Fruit fly (Drosophila melanogaster) whole organism, adult: ENCODE measurements around the gene Adgf-D.
A peak's percentile ranks its signal among the peaks of the same experiment; 100 is the strongest.

Source experiments
- CG11617 ChIP-seq: fragments of 200-800 bp; sonication (Bioruptor generic); optimal IDR thresholded peaks from 2 replicates; lab custom pipeline; 2017; ENCODE audit warnings: mild to moderate bottlenecking, missing biosample characterization, missing genetic modification reagents, missing genetic modification characterization
- CG12768 ChIP-seq: fragments of 200-800 bp; sonication (Bioruptor generic); optimal IDR thresholded peaks from 2 replicates; lab custom pipeline; 2017; ENCODE audit warnings: missing biosample characterization, missing genetic modification characterization, mild to moderate bottlenecking, moderate library complexity, missing genetic modification reagents
- CG14711 ChIP-seq: fragments of 200-800 bp; sonication (Bioruptor generic); optimal IDR thresholded peaks from 2 replicates; lab custom pipeline; 2018; ENCODE audit warnings: missing biosample characterization, mild to moderate bottlenecking, missing genetic modification characterization, moderate library complexity
- CG1620 ChIP-seq: fragments of 200-800 bp; sonication (Bioruptor generic); optimal IDR thresholded peaks from 2 replicates; lab custom pipeline; 2016; ENCODE audit warnings: missing biosample characterization, missing genetic modification characterization
- CG33017 ChIP-seq: fragments of 200-800 bp; sonication (Bioruptor generic); optimal IDR thresholded peaks from 2 replicates; lab custom pipeline; 2018; ENCODE audit warnings: missing biosample characterization, mild to moderate bottlenecking, missing genetic modification characterization, moderate library complexity
- CG5204 ChIP-seq: fragments of 200-800 bp; sonication (Bioruptor generic); optimal IDR thresholded peaks from 2 replicates; lab custom pipeline; 2016; ENCODE audit warnings: missing biosample characterization, missing genetic modification characterization
- CG7045 ChIP-seq: fragments of 200-800 bp; sonication (Bioruptor generic); optimal IDR thresholded peaks from 2 replicates; lab custom pipeline; 2017; ENCODE audit warnings: missing biosample characterization, mild to moderate bottlenecking, missing genetic modification characterization
- CG7101 ChIP-seq: fragments of 200-800 bp; sonication (Bioruptor generic); optimal IDR thresholded peaks from 2 replicates; lab custom pipeline; 2018; ENCODE audit warnings: missing biosample characterization, mild to moderate bottlenecking, missing genetic modification characterization, moderate library complexity
- Clk ChIP-seq: fragments of 200-800 bp; sonication (Bioruptor generic); optimal IDR thresholded peaks from 2 replicates; lab custom pipeline; 2017; ENCODE audit warnings: missing biosample characterization, missing genetic modification characterization
- Crg-1 ChIP-seq: fragments of 200-800 bp; sonication (Bioruptor generic); optimal IDR thresholded peaks from 2 replicates; lab custom pipeline; 2016; ENCODE audit warnings: missing biosample characterization, missing genetic modification characterization
- Hr96 ChIP-seq: fragments of 200-800 bp; sonication (Bioruptor generic); optimal IDR thresholded peaks from 2 replicates; lab custom pipeline; 2016; ENCODE audit warnings: missing biosample characterization, missing genetic modification characterization
- Mnt ChIP-seq: fragments of 200-800 bp; sonication (Bioruptor generic); optimal IDR thresholded peaks from 2 replicates; lab custom pipeline; 2016; ENCODE audit warnings: missing biosample characterization, mild to moderate bottlenecking, missing genetic modification characterization
- bab1 ChIP-seq: fragments of 200-800 bp; sonication (Bioruptor generic); optimal IDR thresholded peaks from 3 replicates; lab custom pipeline; 2019; ENCODE audit warnings: missing biosample characterization, mild to moderate bottlenecking, missing genetic modification characterization, moderate library complexity
- cic ChIP-seq: fragments of 200-800 bp; sonication (Bioruptor generic); optimal IDR thresholded peaks from 2 replicates; lab custom pipeline; 2017; ENCODE audit warnings: missing biosample characterization, mild to moderate bottlenecking, missing genetic modification characterization, moderate library complexity
- cnc ChIP-seq, 2 experiments: fragments of >200 bp; optimal IDR thresholded peaks; 2 replicates each; lab custom pipeline; 2017
- kay ChIP-seq: fragments of 200-800 bp; sonication (Bioruptor generic); peaks from one replicate; lab custom pipeline; 2016; ENCODE audit warnings: missing biosample characterization, missing genetic modification characterization, borderline replicate concordance
- ovo ChIP-seq: fragments of 200-800 bp; sonication (Bioruptor generic); optimal IDR thresholded peaks from 2 replicates; lab custom pipeline; 2016; ENCODE audit warnings: missing biosample characterization, missing genetic modification characterization
- pad ChIP-seq: fragments of 200-800 bp; sonication (Bioruptor generic); optimal IDR thresholded peaks from 3 replicates; lab custom pipeline; 2017; ENCODE audit warnings: missing biosample characterization, missing genetic modification characterization, mild to moderate bottlenecking, moderate library complexity, missing genetic modification reagents
- tj ChIP-seq: fragments of 200-800 bp; sonication (Bioruptor generic); optimal IDR thresholded peaks from 3 replicates; lab custom pipeline; 2017; ENCODE audit warnings: missing biosample characterization, mild to moderate bottlenecking, missing genetic modification characterization, moderate library complexity
- toe ChIP-seq: fragments of 200-800 bp; sonication (Bioruptor generic); optimal IDR thresholded peaks from 2 replicates; lab custom pipeline; 2016; ENCODE audit warnings: missing biosample characterization, missing genetic modification characterization

Adgf-D gene

dm6 chr3R:13682994-13683623 is 22.1 kb downstream of the Adgf-D start:
- TF ChIP-seq bab1 (GFP tag; lab: Kevin White, UChicago) (peak; percentile 6), cic (GFP tag; lab: Kevin White, UChicago) (no peak)

dm6 chr3R:13676137-13677086 is 28.8 kb downstream of the Adgf-D start, which contains the start of the genes Lkb1 and CG9588:
TSS of gene Lkb1 (plus strand) at chr3R:13676549.
TSS of gene CG9588 (minus strand) at chr3R:13676681.
- TF ChIP-seq CG14711 (tag; lab: Kevin White, UChicago) (peak; percentile 15), tj (GFP tag; lab: Kevin White, UChicago) (peak; percentile 12), CG7101 (tag; lab: Kevin White, UChicago) (peak; percentile 13), bab1 (GFP tag; lab: Kevin White, UChicago) (peak; percentile 21), toe (GFP tag; lab: Kevin White, UChicago) (no peak), CG1620 (GFP tag; lab: Kevin White, UChicago) (no peak), CG5204 (GFP tag; lab: Kevin White, UChicago) (no peak), pad (GFP tag; lab: Kevin White, UChicago) (peak; percentile 95), ovo (GFP tag; lab: Kevin White, UChicago) (no peak), CG11617 (GFP tag; lab: Kevin White, UChicago) (peak; percentile 33), CG33017 (tag; lab: Kevin White, UChicago) (no peak), kay (GFP tag; lab: Kevin White, UChicago) (no peak), cic (GFP tag; lab: Kevin White, UChicago) (no peak), Hr96 (GFP tag; lab: Kevin White, UChicago) (peak; percentile 19), Crg-1 (GFP tag; lab: Kevin White, UChicago) (no peak), Mnt (GFP tag; lab: Kevin White, UChicago) (peak; percentile 37), CG7045 (peak; percentile 21), Clk (GFP tag; lab: Kevin White, UChicago) (no peak), CG12768 (GFP tag; lab: Kevin White, UChicago) (peak; percentile 30), cnc (optimal IDR thresholded peaks at IDR 0.05; lab: Kevin White, UChicago) (peak in 1 of 2 experiments; percentile 31)

- TF ChIP-seq CG14711 (tag; lab: Kevin White, UChicago): no peak
- TF ChIP-seq cnc (optimal IDR thresholded peaks at IDR 0.05; lab: Kevin White, UChicago): no peak
- no peak for TF ChIP-seq pad (GFP tag; lab: Kevin White, UChicago)
These were observed 30.6 kb downstream of the Adgf-D start, which contains the start of gene Task6 for dm6 chr3R:13674492-13675033. TSS of gene Task6 (minus strand) at chr3R:13674542.

dm6 chr3R:13672898-13673297 is 32.3 kb downstream of the Adgf-D start:
- no peak for TF ChIP-seq CG5204 (GFP tag; lab: Kevin White, UChicago)
- no peak for TF ChIP-seq ovo (GFP tag; lab: Kevin White, UChicago)
- no peak for TF ChIP-seq CG7101 (tag; lab: Kevin White, UChicago)
- TF ChIP-seq CG1620 (GFP tag; lab: Kevin White, UChicago): no peak
- TF ChIP-seq kay (GFP tag; lab: Kevin White, UChicago): no peak
- TF ChIP-seq CG12768 (GFP tag; lab: Kevin White, UChicago): no peak
- no peak for TF ChIP-seq Hr96 (GFP tag; lab: Kevin White, UChicago)
- no peak for TF ChIP-seq CG7045
- TF ChIP-seq CG14711 (tag; lab: Kevin White, UChicago): no peak
- no peak for TF ChIP-seq cic (GFP tag; lab: Kevin White, UChicago)
- TF ChIP-seq tj (GFP tag; lab: Kevin White, UChicago): no peak
- TF ChIP-seq CG33017 (tag; lab: Kevin White, UChicago): no peak
- no peak for TF ChIP-seq CG11617 (GFP tag; lab: Kevin White, UChicago)
- TF ChIP-seq toe (GFP tag; lab: Kevin White, UChicago): no peak
- TF ChIP-seq Mnt (GFP tag; lab: Kevin White, UChicago): no peak
- no peak for TF ChIP-seq bab1 (GFP tag; lab: Kevin White, UChicago)
- no peak for TF ChIP-seq cnc (optimal IDR thresholded peaks at IDR 0.05; lab: Kevin White, UChicago)

dm6 chr3R:13665992-13666391 is 39.2 kb downstream of the Adgf-D start:
- TF ChIP-seq kay (GFP tag; lab: Kevin White, UChicago) (peak; percentile 30), Hr96 (GFP tag; lab: Kevin White, UChicago) (no peak), CG12768 (GFP tag; lab: Kevin White, UChicago) (peak; percentile 81), Clk (GFP tag; lab: Kevin White, UChicago) (no peak), ovo (GFP tag; lab: Kevin White, UChicago) (no peak)
